Fruit fly (Drosophila melanogaster) whole organism, prepupa: ENCODE results near the gene CG32032.
A peak's percentile ranks its signal among the peaks of the same experiment; 100 is the strongest.

ENCODE experiments used
- CG6854 ChIP-seq: fragments of 200-800 bp; sonication (Bioruptor generic); optimal IDR thresholded peaks from 2 replicates; lab custom pipeline; 2017; ENCODE audit warnings: missing biosample characterization, mild to moderate bottlenecking, missing genetic modification characterization
- Hr39 ChIP-seq: fragments of 200-800 bp; sonication (Bioruptor generic); optimal IDR thresholded peaks from 2 replicates; lab custom pipeline; 2016; ENCODE audit warnings: missing biosample characterization, missing genetic modification characterization
- Hr4 ChIP-seq: fragments of 200-800 bp; sonication (Bioruptor generic); optimal IDR thresholded peaks from 3 replicates; lab custom pipeline; 2016; ENCODE audit warnings: missing biosample characterization, missing genetic modification characterization
- OdsH ChIP-seq: fragments of 200-800 bp; sonication (Bioruptor generic); optimal IDR thresholded peaks from 3 replicates; lab custom pipeline; 2016; ENCODE audit warnings: missing biosample characterization, missing genetic modification characterization

- TF ChIP-seq OdsH (GFP tag; lab: Kevin White, UChicago) (no peak), Hr4 (peak; percentile 8), Hr39 (GFP tag; lab: Kevin White, UChicago) (no peak), CG6854 (no peak)
These were observed 20.9 kb downstream of the CG32032 start for dm6 chr3L:9113582-9114282.
